Worm (Caenorhabditis elegans) whole organism, L4/young adult: ENCODE data around the gene wdr-54.

Experiments used
- W03F9.2 ChIP-seq: fragments of 150-350 bp; optimal IDR thresholded peaks from 2 replicates; lab custom pipeline; 2014; ENCODE audit warnings: missing biosample characterization, missing genetic modification characterization
- dao-5 ChIP-seq: sonication (generic microtip); optimal IDR thresholded peaks from 2 replicates; lab custom pipeline; 2016; ENCODE audit warnings: missing genotype, missing genetic modification characterization, moderate library complexity, missing compliant biosample characterization
- him-1 ChIP-seq: sonication (generic microtip); optimal IDR thresholded peaks from 2 replicates; lab custom pipeline; 2016; ENCODE audit warnings: missing genotype, missing genetic modification reagents, missing genetic modification characterization, missing compliant biosample characterization

- TF ChIP-seq dao-5 (tag; lab: Kevin White, UChicago) (no peak), him-1 (tag; lab: Kevin White, UChicago) (no peak), W03F9.2 (no peak)
Observed at ce11 chrX:780027-780426, 48.7 kb upstream of the wdr-54 start.
